Worm (Caenorhabditis elegans): ENCODE results near the gene ram-2.

ce11 chrII:10971677-10972076, 45.0 kb downstream of the ram-2 start:
- TF ChIP-seq ztf-29 (GFP tag; IDR thresholded peaks at IDR 0.05) (no peak), cog-1 (tag; optimal IDR thresholded peaks at IDR 0.05) (no peak), tab-1 (GFP tag; IDR thresholded peaks at IDR 0.05) (no peak), T22C8.4 (GFP tag; IDR thresholded peaks at IDR 0.05) (no peak), med-1 (GFP tag; optimal IDR thresholded peaks at IDR 0.05; ENCODE audit: insufficient read depth) (no peak), flt-1 (GFP tag; IDR thresholded peaks at IDR 0.05) (no peak), ref-1 (GFP tag; conservative IDR thresholded peaks at IDR 0.05) (no peak), ztf-23 (GFP tag; IDR thresholded peaks at IDR 0.05) (no peak), klf-2 (GFP tag; conservative IDR thresholded peaks at IDR 0.05) (no peak)
